Worm (Caenorhabditis elegans) whole organism, young adult: ENCODE results near the gene pqn-83.

ENCODE experiments used
- F49E8.2 ChIP-seq: sonication (generic microtip); optimal IDR thresholded peaks from 3 replicates; lab custom pipeline; 2017; ENCODE audit warnings: missing genetic modification characterization, mild to moderate bottlenecking, missing compliant biosample characterization, antibody characterized with exemption, moderate library complexity; ENCODE audit not compliant: insufficient read depth
- efl-1 ChIP-seq: fragments of 150-350 bp; optimal IDR thresholded peaks from 2 replicates; lab custom pipeline; 2014; ENCODE audit warnings: missing biosample characterization, missing genetic modification reagents, missing genetic modification characterization
- ets-4 ChIP-seq: fragments of 200-800 bp; sonication (Bioruptor generic); optimal IDR thresholded peaks from 2 replicates; lab custom pipeline; 2018; ENCODE audit warnings: mild to moderate bottlenecking, missing genetic modification characterization, missing compliant biosample characterization
- lin-26 ChIP-seq: fragments of 200-800 bp; sonication (Bioruptor generic); IDR thresholded peaks from 2 replicates; pipeline ENCODE4 v1.3.6; 2022; ENCODE audit warnings: missing genetic modification reagents, missing genetic modification characterization, missing compliant biosample characterization
- sdz-38 ChIP-seq: sonication (generic microtip); optimal IDR thresholded peaks from 2 replicates; lab custom pipeline; 2016; ENCODE audit warnings: missing genotype, missing genetic modification characterization, missing compliant biosample characterization

DNA sequence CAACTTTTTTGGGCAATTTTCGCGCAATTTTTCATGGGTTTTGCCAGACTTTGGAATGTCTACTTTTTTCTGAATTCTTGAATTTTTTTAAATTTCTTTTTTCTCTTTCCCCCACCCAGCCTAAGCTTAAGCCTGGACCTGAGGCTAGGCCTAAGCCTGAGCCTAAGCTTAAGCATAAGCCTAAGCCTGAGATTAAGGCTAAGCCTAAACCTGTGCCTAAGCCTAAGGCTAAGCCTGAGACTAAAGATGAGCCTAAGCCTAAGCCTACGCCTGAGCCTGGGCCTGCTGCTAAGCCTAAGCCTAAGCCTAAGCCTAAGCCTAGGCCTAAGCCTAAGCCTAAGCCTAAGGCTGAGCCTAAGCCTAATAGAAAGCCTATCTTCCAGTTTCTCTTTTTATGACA lies 43.0 kb downstream of the pqn-83 start:
- TF ChIP-seq sdz-38 (tag; lab: Kevin White, UChicago) (no peak), F49E8.2 (no peak), efl-1 (GFP tag; lab: Kevin White, UChicago) (no peak), lin-26 (no peak), ets-4 (GFP tag; lab: Kevin White, UChicago) (no peak)
